Worm (Caenorhabditis elegans): ENCODE data around the gene ZK1127.3.

ZK1127.3 gene

ce11 chrII:7090085-7090484 is 35.0 kb downstream of the ZK1127.3 start:
- TF ChIP-seq K09A11.1 (tag; optimal IDR thresholded peaks at IDR 0.05; ENCODE audit: insufficient read depth): no peak
- no peak for TF ChIP-seq gmeb-2 (tag; optimal IDR thresholded peaks at IDR 0.05)
- no peak for TF ChIP-seq ceh-45 (GFP tag; IDR thresholded peaks at IDR 0.05)
- no peak for TF ChIP-seq pqm-1 (tag; optimal IDR thresholded peaks at IDR 0.05)
- TF ChIP-seq ceh-30 (tag; optimal IDR thresholded peaks at IDR 0.05): no peak
- TF ChIP-seq hlh-13 (GFP tag; optimal IDR thresholded peaks at IDR 0.05): no peak
- peak; percentile 39 for TF ChIP-seq unc-42 (tag; optimal IDR thresholded peaks at IDR 0.05)
- no peak for TF ChIP-seq ref-2 (tag; optimal IDR thresholded peaks at IDR 0.05)

- no peak for TF ChIP-seq pha-2 (tag; optimal IDR thresholded peaks at IDR 0.05)
- TF ChIP-seq rnt-1 (tag; optimal IDR thresholded peaks at IDR 0.05): no peak
- TF ChIP-seq hlh-30 (tag; optimal IDR thresholded peaks at IDR 0.05; ENCODE audit: insufficient read depth): no peak
- no peak for TF ChIP-seq pax-1 (tag; optimal IDR thresholded peaks at IDR 0.05)
- no peak for TF ChIP-seq K02D7.2 (tag; optimal IDR thresholded peaks at IDR 0.05)
- no peak for TF ChIP-seq ttx-3 (tag; optimal IDR thresholded peaks at IDR 0.05)
- TF ChIP-seq ceh-6 (GFP tag; optimal IDR thresholded peaks at IDR 0.05): no peak
- no peak for TF ChIP-seq madf-2 (tag; optimal IDR thresholded peaks at IDR 0.05)
- TF ChIP-seq hlh-15 (tag; optimal IDR thresholded peaks at IDR 0.05): no peak
- no peak for TF ChIP-seq ceh-19 (GFP tag; optimal IDR thresholded peaks at IDR 0.05)
- TF ChIP-seq dve-1 (tag; optimal IDR thresholded peaks at IDR 0.05): no peak
- TF ChIP-seq pha-4 (tag; optimal IDR thresholded peaks at IDR 0.05): no peak
- no peak for TF ChIP-seq elt-2 (tag; optimal IDR thresholded peaks at IDR 0.05)
- no peak for TF ChIP-seq ceh-9 (tag; optimal IDR thresholded peaks at IDR 0.05)
- TF ChIP-seq ceh-2 (tag; optimal IDR thresholded peaks at IDR 0.05): no peak
- no peak for TF ChIP-seq ztf-16 (tag; optimal IDR thresholded peaks at IDR 0.05)
- no peak for TF ChIP-seq lim-6 (tag; optimal IDR thresholded peaks at IDR 0.05)
- TF ChIP-seq sox-4 (tag; optimal IDR thresholded peaks at IDR 0.05): no peak
- no peak for TF ChIP-seq gmeb-2 (tag; optimal IDR thresholded peaks at IDR 0.05)
- no peak for TF ChIP-seq K09A11.1 (tag; optimal IDR thresholded peaks at IDR 0.05; ENCODE audit: insufficient read depth)
Measured at ce11 chrII:7090852-7091251, 35.8 kb downstream of the ZK1127.3 start.

- TF ChIP-seq sox-4 (tag; optimal IDR thresholded peaks at IDR 0.05) (no peak), unc-42 (tag; optimal IDR thresholded peaks at IDR 0.05) (no peak), pat-9 (tag; optimal IDR thresholded peaks at IDR 0.05) (no peak), fkh-6 (tag; optimal IDR thresholded peaks at IDR 0.05) (no peak), rnt-1 (tag; optimal IDR thresholded peaks at IDR 0.05) (no peak), pqm-1 (tag; optimal IDR thresholded peaks at IDR 0.05) (no peak), ama-1 (optimal IDR thresholded peaks at IDR 0.05) (peak; percentile 73), unc-55 (GFP tag; optimal IDR thresholded peaks at IDR 0.05) (no peak)
Measured at ce11 chrII:7093339-7093821, 38.3 kb downstream of the ZK1127.3 start, which contains the start of gene T02G5.3. T02G5.3 (plus strand) TSS chrII:7093389.

- TF ChIP-seq unc-3 (GFP tag; conservative IDR thresholded peaks at IDR 0.05) (no peak), unc-3 (tag; optimal IDR thresholded peaks at IDR 0.05) (no peak), elt-4 (tag; optimal IDR thresholded peaks at IDR 0.05) (no peak), ceh-31 (tag; optimal IDR thresholded peaks at IDR 0.05) (no peak), pax-1 (tag; optimal IDR thresholded peaks at IDR 0.05) (no peak), syd-9 (tag; optimal IDR thresholded peaks at IDR 0.05) (no peak), ceh-22 (tag; optimal IDR thresholded peaks at IDR 0.05) (no peak), nhr-11 (tag; optimal IDR thresholded peaks at IDR 0.05) (no peak), ceh-9 (tag; optimal IDR thresholded peaks at IDR 0.05) (no peak), T23F11.4 (GFP tag; optimal IDR thresholded peaks at IDR 0.05) (no peak), unc-86 (tag; optimal IDR thresholded peaks at IDR 0.05) (no peak), odd-2 (tag; optimal IDR thresholded peaks at IDR 0.05) (no peak), pros-1 (tag; optimal IDR thresholded peaks at IDR 0.05) (no peak), eyg-1 (tag; optimal IDR thresholded peaks at IDR 0.05) (no peak), nfya-1 (tag; optimal IDR thresholded peaks at IDR 0.05) (no peak), ceh-24 (tag; optimal IDR thresholded peaks at IDR 0.05) (no peak), rnt-1 (tag; optimal IDR thresholded peaks at IDR 0.05) (no peak), tbx-7 (tag; optimal IDR thresholded peaks at IDR 0.05) (no peak), ceh-14 (tag; optimal IDR thresholded peaks at IDR 0.05) (no peak), npax-4 (tag; optimal IDR thresholded peaks at IDR 0.05) (no peak)
Measured at ce11 chrII:7095970-7096369, 40.9 kb downstream of the ZK1127.3 start.

All from whole organism, late embryonic.